Fruit fly (Drosophila melanogaster): Measurements from ENCODE around the gene CG11619.
A peak's percentile ranks its signal among the peaks of the same experiment; 100 is the strongest.

The CG11619 gene

dm6 chr3L:19016133-19016804 is 28.1 kb upstream of the CG11619 start (continued):
- TF ChIP-seq grau (tag; optimal IDR thresholded peaks at IDR 0.05) (peak; percentile 61), tll (GFP tag; optimal IDR thresholded peaks at IDR 0.05) (no peak), maf-S (GFP tag; optimal IDR thresholded peaks at IDR 0.05) (no peak), Oli (tag; optimal IDR thresholded peaks at IDR 0.05) (peak; percentile 34), CG42726 (GFP tag; IDR thresholded peaks at IDR 0.05; ENCODE audit: partially characterized antibody) (no peak), CG10209 (GFP tag; optimal IDR thresholded peaks at IDR 0.05) (peak; percentile 35), sd (tag; optimal IDR thresholded peaks at IDR 0.05) (peak; percentile 27), E2f2 (GFP tag; IDR thresholded peaks at IDR 0.05) (peak; percentile 25; the same call in 1 of the 2 replicates), Sox102F (GFP tag; optimal IDR thresholded peaks at IDR 0.05) (peak; percentile 56), CG17359 (tag; optimal IDR thresholded peaks at IDR 0.05) (peak; percentile 28), Usf (GFP tag; optimal IDR thresholded peaks at IDR 0.05) (no peak), Trl (optimal IDR thresholded peaks at IDR 0.05) (peak in 1 of 2 experiments; percentile 23), Trl (GFP tag; optimal IDR thresholded peaks at IDR 0.05) (no peak), phol (tag; optimal IDR thresholded peaks at IDR 0.05) (peak; percentile 6), tio (GFP tag; optimal IDR thresholded peaks at IDR 0.05) (no peak), fd3F (GFP tag; optimal IDR thresholded peaks at IDR 0.05) (peak; percentile 39), CG10366 (GFP tag; IDR thresholded peaks at IDR 0.05) (peak; percentile 12; the same call in 1 of the 2 replicates), Taf1 (GFP tag; IDR thresholded peaks at IDR 0.05) (0 out of 2 replicates have a peak, but pooled peaks have one; percentile 21), dmrt11E (tag; optimal IDR thresholded peaks at IDR 0.05) (no peak), Blimp-1 (GFP tag; optimal IDR thresholded peaks at IDR 0.05) (peak; percentile 1), CG13287 (GFP tag; IDR thresholded peaks at IDR 0.05; ENCODE audit: partially characterized antibody) (no peak), Hmr (GFP tag; optimal IDR thresholded peaks at IDR 0.05) (peak; percentile 63), pros (GFP tag; optimal IDR thresholded peaks at IDR 0.05) (peak; percentile 12), kni (GFP tag; optimal IDR thresholded peaks at IDR 0.05) (peak; percentile 87), Opbp (GFP tag; IDR thresholded peaks at IDR 0.05; ENCODE audit: partially characterized antibody) (no peak), CG17385 (GFP tag; optimal IDR thresholded peaks at IDR 0.05) (peak; percentile 14), ssp (GFP tag; IDR thresholded peaks at IDR 0.05) (no peak)

- TF ChIP-seq Asciz (GFP tag; optimal IDR thresholded peaks at IDR 0.05) (no peak), zfh2 (GFP tag; optimal IDR thresholded peaks at IDR 0.05) (no peak), Hmr (GFP tag; optimal IDR thresholded peaks at IDR 0.05) (peak; percentile 1), odd (GFP tag; optimal IDR thresholded peaks at IDR 0.05) (no peak), GATAe (GFP tag; conservative IDR thresholded peaks at IDR 0.05) (peak; percentile 65; the same call in 1 of the 2 replicates), CG1603 (tag; optimal IDR thresholded peaks at IDR 0.05) (no peak), wek (GFP tag; optimal IDR thresholded peaks at IDR 0.05) (no peak), gro (GFP tag; optimal IDR thresholded peaks at IDR 0.05) (peak; percentile 88), exex (tag; optimal IDR thresholded peaks at IDR 0.05) (peak; percentile 87), mirr (GFP tag; optimal IDR thresholded peaks at IDR 0.05) (peak; percentile 41), Hr3 (GFP tag; optimal IDR thresholded peaks at IDR 0.05) (no peak), eve (GFP tag; optimal IDR thresholded peaks at IDR 0.05) (peak in 1 of 2 experiments; percentile 15), CG7987 (GFP tag; optimal IDR thresholded peaks at IDR 0.05) (no peak), grn (GFP tag; optimal IDR thresholded peaks at IDR 0.05) (peak; percentile 89), croc (GFP tag; conservative IDR thresholded peaks at IDR 0.05) (no peak), br (optimal IDR thresholded peaks at IDR 0.05) (no peak), CG11456 (GFP tag; IDR thresholded peaks at IDR 0.05) (no peak), Abd-B (GFP tag; optimal IDR thresholded peaks at IDR 0.05) (no peak), tll (GFP tag; optimal IDR thresholded peaks at IDR 0.05) (no peak), E2f1 (GFP tag; IDR thresholded peaks at IDR 0.05) (no peak), CG6254 (GFP tag; optimal IDR thresholded peaks at IDR 0.05) (no peak), CG10565 (GFP tag; optimal IDR thresholded peaks at IDR 0.05) (no peak), sens (GFP tag) (peak; percentile 24), HLH54F (GFP tag; optimal IDR thresholded peaks at IDR 0.05) (no peak)
Observed at dm6 chr3L:19015454-19016054, 27.4 kb upstream of the CG11619 start.
